Worm (Caenorhabditis elegans): Measurements from ENCODE around the gene lmd-5.

DNA sequence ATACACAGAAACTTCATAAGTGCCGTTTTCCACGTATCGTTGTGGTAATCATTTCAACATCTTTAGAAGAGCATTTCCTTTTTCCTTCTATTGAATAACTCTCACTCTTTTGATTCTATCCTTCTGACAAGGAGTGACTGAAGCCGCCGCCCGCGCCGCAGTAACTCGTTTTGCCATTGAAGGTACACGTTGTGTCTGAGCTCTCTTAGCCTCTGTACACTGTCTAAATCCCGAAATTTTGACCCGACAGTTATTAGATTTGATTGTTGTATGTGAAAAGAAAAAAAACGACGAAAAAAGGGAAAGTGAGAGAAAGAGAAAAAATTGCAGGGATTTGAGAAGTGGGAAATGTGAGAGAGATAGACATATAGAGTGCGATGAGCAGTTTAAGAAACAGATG, 12.2 kb upstream of the lmd-5 start:
- TF ChIP-seq blmp-1 (tag; optimal IDR thresholded peaks at IDR 0.05; ENCODE audit: insufficient read depth): no peak
- TF ChIP-seq ceh-82 (tag; optimal IDR thresholded peaks at IDR 0.05): no peak
- TF ChIP-seq nhr-237 (tag; optimal IDR thresholded peaks at IDR 0.05): no peak
- no peak for TF ChIP-seq nhr-77 (tag; optimal IDR thresholded peaks at IDR 0.05)
- TF ChIP-seq unc-62 (GFP tag; optimal IDR thresholded peaks at IDR 0.05): no peak
- TF ChIP-seq nhr-25 (tag; optimal IDR thresholded peaks at IDR 0.05): no peak
- no peak for TF ChIP-seq mdl-1 (tag; optimal IDR thresholded peaks at IDR 0.05)
- TF ChIP-seq unc-39 (tag; optimal IDR thresholded peaks at IDR 0.05): no peak
- no peak for TF ChIP-seq skn-1 (tag; optimal IDR thresholded peaks at IDR 0.05)
- no peak for TF ChIP-seq ZK546.5 (tag; optimal IDR thresholded peaks at IDR 0.05)
